In the genomic region with DNA sequence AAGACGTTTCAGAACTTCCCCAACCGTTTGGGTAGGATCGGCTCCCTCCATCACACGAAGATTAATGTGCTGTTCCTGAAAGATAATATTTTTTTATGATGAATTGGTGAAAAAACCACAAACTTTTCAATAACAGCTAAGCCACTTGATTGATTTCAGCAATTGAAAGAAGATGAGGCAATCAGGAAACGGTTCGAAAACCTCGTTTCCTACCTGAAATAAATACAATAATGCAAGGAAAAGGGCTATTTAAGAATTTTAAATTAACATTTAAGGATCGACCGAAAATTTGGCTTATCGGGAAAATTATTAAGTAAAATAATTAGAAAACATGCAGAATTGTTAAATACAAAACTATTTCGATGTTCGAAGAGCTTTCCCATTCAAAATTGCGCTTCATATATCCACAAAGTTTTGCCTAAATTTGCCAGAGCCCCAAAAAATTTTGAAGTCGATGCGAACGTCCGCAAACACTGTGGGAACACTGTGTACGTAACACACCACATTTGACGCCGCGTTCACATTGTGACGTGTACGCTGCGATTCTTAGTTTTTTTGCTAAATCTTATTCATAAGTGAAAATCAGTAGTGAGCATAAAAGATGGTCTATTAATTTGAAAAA, we compare ENCODE assay signal across 1 worm cellular context.
TF ChIP-seq lines count a peak whose summit lies in the region.

A gene (minus strand): TSS at position 51 of the 622 bp plus-strand sequence.

TF ChIP-seq in whole organism, L1 larva, 84 proteins besides CTCF, POLR2A, EP300 and RAD21 (continued from another document):
- TF ChIP-seq grh-1 (GFP tag; IDR thresholded peaks at IDR 0.05; lab: Robert Waterston, UW) (no peak), ama-1 (optimal IDR thresholded peaks at IDR 0.05; lab: Kevin White, UChicago) (no peak), pax-3 (tag; optimal IDR thresholded peaks at IDR 0.05; lab: Kevin White, UChicago) (no peak), nhr-28 (tag; optimal IDR thresholded peaks at IDR 0.05; lab: Kevin White, UChicago) (no peak), ceh-88 (GFP tag; IDR thresholded peaks at IDR 0.05; lab: Robert Waterston, UW) (no peak), zag-1 (tag; optimal IDR thresholded peaks at IDR 0.05; lab: Kevin White, UChicago) (no peak), lin-35 (GFP tag; optimal IDR thresholded peaks at IDR 0.05; lab: Kevin White, UChicago) (peak in 1 of 2 experiments; percentile 13), sptf-1 (tag; optimal IDR thresholded peaks at IDR 0.05; lab: Kevin White, UChicago) (no peak), blmp-1 (tag; optimal IDR thresholded peaks at IDR 0.05; lab: Kevin White, UChicago) (peak; percentile 6), ceh-82 (tag; optimal IDR thresholded peaks at IDR 0.05; lab: Kevin White, UChicago) (no peak), C04F5.9 (tag; optimal IDR thresholded peaks at IDR 0.05; lab: Kevin White, UChicago) (no peak), efl-3 (GFP tag; optimal IDR thresholded peaks at IDR 0.05; lab: Kevin White, UChicago) (no peak), pag-3 (tag; optimal IDR thresholded peaks at IDR 0.05; lab: Kevin White, UChicago; ENCODE audit: borderline replicate concordance, insufficient read depth) (no peak), lsy-2 (tag; optimal IDR thresholded peaks at IDR 0.05; lab: Kevin White, UChicago) (peak in 1 of 2 experiments; percentile 27), tbx-2 (tag; optimal IDR thresholded peaks at IDR 0.05; lab: Kevin White, UChicago) (no peak), C34B4.2 (tag; optimal IDR thresholded peaks at IDR 0.05; lab: Kevin White, UChicago) (no peak), mab-9 (GFP tag; IDR thresholded peaks at IDR 0.05; lab: Robert Waterston, UW) (no peak), F16B12.6 (tag; optimal IDR thresholded peaks at IDR 0.05; lab: Kevin White, UChicago) (peak; percentile 79)
